Fruit fly (Drosophila melanogaster) whole organism, prepupa: ENCODE results near the gene alpha-Est6.

ENCODE experiments used
- CG11762 ChIP-seq: fragments of 200-800 bp; sonication (Bioruptor generic); optimal IDR thresholded peaks from 3 replicates; lab custom pipeline; 2016; ENCODE audit warnings: missing biosample characterization, missing genetic modification characterization; ENCODE audit not compliant: insufficient read depth
- CG15336 ChIP-seq: fragments of 200-800 bp; sonication (Bioruptor generic); IDR thresholded peaks from 2 replicates; pipeline ENCODE4 v1.3.6; 2022; ENCODE audit warnings: missing biosample characterization, missing genetic modification characterization
- CG1621 ChIP-seq: fragments of 200-800 bp; sonication (Bioruptor generic); optimal IDR thresholded peaks from 3 replicates; lab custom pipeline; 2018; ENCODE audit warnings: missing biosample characterization, mild to moderate bottlenecking, missing genetic modification characterization
- CG16779 ChIP-seq: fragments of 200-800 bp; sonication (Bioruptor generic); optimal IDR thresholded peaks from 3 replicates; lab custom pipeline; 2017; ENCODE audit warnings: missing biosample characterization, mild to moderate bottlenecking, missing genetic modification characterization
- CG31627 ChIP-seq: fragments of 200-800 bp; sonication (Bioruptor generic); optimal IDR thresholded peaks from 3 replicates; lab custom pipeline; 2016; ENCODE audit warnings: missing biosample characterization, missing genetic modification characterization
- CG3919 ChIP-seq: fragments of 200-800 bp; sonication (Bioruptor generic); optimal IDR thresholded peaks from 3 replicates; lab custom pipeline; 2016; ENCODE audit warnings: missing biosample characterization, missing genetic modification characterization
- CG4318 ChIP-seq: fragments of 200-800 bp; sonication (Bioruptor generic); optimal IDR thresholded peaks from 3 replicates; lab custom pipeline; 2017; ENCODE audit warnings: missing biosample characterization, mild to moderate bottlenecking, missing genetic modification characterization
- CG6163 ChIP-seq: fragments of 200-800 bp; sonication (Bioruptor generic); IDR thresholded peaks from 3 replicates; pipeline ENCODE4 v1.3.6; 2022; ENCODE audit warnings: missing biosample characterization, missing genetic modification characterization
- CG6854 ChIP-seq: fragments of 200-800 bp; sonication (Bioruptor generic); optimal IDR thresholded peaks from 2 replicates; lab custom pipeline; 2017; ENCODE audit warnings: missing biosample characterization, mild to moderate bottlenecking, missing genetic modification characterization
- CG8119 ChIP-seq: fragments of 200-800 bp; sonication (Bioruptor generic); IDR thresholded peaks from 3 replicates; pipeline ENCODE4 v1.3.6; 2022; ENCODE audit warnings: missing biosample characterization, missing genetic modification characterization
- Eip75B ChIP-seq: fragments of 200-800 bp; sonication (Bioruptor generic); optimal IDR thresholded peaks from 3 replicates; lab custom pipeline; 2016; ENCODE audit warnings: missing biosample characterization, missing genetic modification characterization
- Eip93F ChIP-seq: fragments of 200-800 bp; sonication (Bioruptor generic); optimal IDR thresholded peaks from 2 replicates; lab custom pipeline; 2016; ENCODE audit warnings: missing biosample characterization, mild to moderate bottlenecking, missing genetic modification characterization
- Ets21C ChIP-seq: fragments of 200-800 bp; sonication (Bioruptor generic); optimal IDR thresholded peaks from 3 replicates; lab custom pipeline; 2016; ENCODE audit warnings: missing biosample characterization, missing genetic modification characterization
- Ets96B ChIP-seq: fragments of 200-800 bp; optimal IDR thresholded peaks from 2 replicates; lab custom pipeline; 2019; ENCODE audit warnings: missing biosample characterization, mild to moderate bottlenecking, missing genetic modification characterization, moderate library complexity
- Hr4 ChIP-seq: fragments of 200-800 bp; sonication (Bioruptor generic); optimal IDR thresholded peaks from 3 replicates; lab custom pipeline; 2016; ENCODE audit warnings: missing biosample characterization, missing genetic modification characterization
- Met ChIP-seq: fragments of 200-800 bp; sonication (Bioruptor generic); optimal IDR thresholded peaks from 3 replicates; lab custom pipeline; 2016; ENCODE audit warnings: missing biosample characterization, missing genetic modification characterization
- OdsH ChIP-seq: fragments of 200-800 bp; sonication (Bioruptor generic); optimal IDR thresholded peaks from 3 replicates; lab custom pipeline; 2016; ENCODE audit warnings: missing biosample characterization, missing genetic modification characterization
- Sox15 ChIP-seq: fragments of 200-800 bp; sonication (Bioruptor generic); optimal IDR thresholded peaks from 3 replicates; lab custom pipeline; 2016; ENCODE audit warnings: missing biosample characterization, missing genetic modification characterization
- achi ChIP-seq: fragments of 200-800 bp; sonication (Bioruptor generic); optimal IDR thresholded peaks from 3 replicates; lab custom pipeline; 2016; ENCODE audit warnings: missing biosample characterization, missing genetic modification characterization
- dsx ChIP-seq: fragments of 200-800 bp; optimal IDR thresholded peaks from 3 replicates; lab custom pipeline; 2019; ENCODE audit warnings: missing biosample characterization, mild to moderate bottlenecking, missing genetic modification characterization, moderate library complexity; ENCODE audit not compliant: poor library complexity, severe bottlenecking
- eg ChIP-seq: fragments of 200-800 bp; sonication (Bioruptor generic); IDR thresholded peaks from 3 replicates; pipeline ENCODE4 v1.3.6; 2022; ENCODE audit warnings: missing biosample characterization, missing genetic modification characterization
- esn ChIP-seq: fragments of 200-800 bp; sonication (Bioruptor generic); optimal IDR thresholded peaks from 2 replicates; lab custom pipeline; 2016; ENCODE audit warnings: missing biosample characterization, mild to moderate bottlenecking, missing genetic modification characterization, moderate library complexity
- fd59A ChIP-seq: fragments of 200-800 bp; sonication (Bioruptor generic); optimal IDR thresholded peaks from 2 replicates; lab custom pipeline; 2017; ENCODE audit warnings: missing biosample characterization, mild to moderate bottlenecking, missing genetic modification characterization, missing genetic modification reagents
- fd85E ChIP-seq: fragments of 200-800 bp; sonication (Bioruptor generic); optimal IDR thresholded peaks from 3 replicates; lab custom pipeline; 2016; ENCODE audit warnings: missing biosample characterization, missing genetic modification characterization
- fkh ChIP-seq: fragments of 200-800 bp; sonication (Bioruptor generic); optimal IDR thresholded peaks from 3 replicates; lab custom pipeline; 2017; ENCODE audit warnings: missing biosample characterization, mild to moderate bottlenecking, missing genetic modification characterization, moderate library complexity
- lz ChIP-seq: fragments of 200-800 bp; sonication (Bioruptor generic); optimal IDR thresholded peaks from 3 replicates; lab custom pipeline; 2016; ENCODE audit warnings: missing biosample characterization, missing genetic modification characterization
- spab ChIP-seq: fragments of 200-800 bp; sonication (Bioruptor generic); optimal IDR thresholded peaks from 2 replicates; lab custom pipeline; 2017; ENCODE audit warnings: missing biosample characterization, mild to moderate bottlenecking, missing genetic modification characterization, missing genetic modification reagents
- svp ChIP-seq: fragments of 200-800 bp; sonication (Bioruptor generic); peaks from one replicate; lab custom pipeline; 2016; ENCODE audit warnings: missing biosample characterization, missing genetic modification characterization
- topi ChIP-seq: fragments of 200-800 bp; sonication (Bioruptor generic); optimal IDR thresholded peaks from 3 replicates; lab custom pipeline; 2016; ENCODE audit warnings: missing biosample characterization, missing genetic modification characterization
- vri ChIP-seq: fragments of 200-800 bp; sonication (Bioruptor generic); optimal IDR thresholded peaks from 3 replicates; lab custom pipeline; 2016; ENCODE audit warnings: missing biosample characterization, mild to moderate bottlenecking, missing genetic modification characterization

Gene alpha-Est6

dm6 chr3R:7528677-7529076 lies at the start of gene alpha-Est6:
TSS of gene alpha-Est6 (minus strand) at chr3R:7528777.
- TF ChIP-seq OdsH (GFP tag; lab: Kevin White, UChicago) = no peak
- TF ChIP-seq Ets21C (GFP tag; lab: Kevin White, UChicago) = no peak
- TF ChIP-seq fd59A = no peak
- TF ChIP-seq, all 60 proteins: peak for 0

DNA sequence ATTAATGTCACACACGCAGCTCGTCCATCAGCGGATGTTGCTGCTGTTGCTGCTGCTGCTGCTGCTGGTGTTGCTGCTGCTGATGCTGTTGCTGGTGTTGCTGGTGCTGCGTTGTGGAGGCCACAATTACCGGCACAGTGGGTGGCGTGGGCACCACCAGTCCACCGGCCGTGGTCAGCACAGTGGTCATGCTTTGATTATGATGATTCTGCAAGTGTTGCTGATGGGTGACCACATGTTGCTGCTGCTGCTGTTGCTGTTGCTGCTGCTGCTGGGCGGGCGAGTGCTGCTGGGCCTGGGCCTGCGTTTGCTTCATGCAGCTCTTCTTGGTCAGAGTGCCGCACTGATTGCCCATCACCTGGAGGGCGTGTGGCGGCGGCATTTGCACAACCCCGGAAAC lies 43.7 kb upstream of the alpha-Est6 start:
- TF ChIP-seq Met (no peak), Ets96B (tag; lab: Kevin White, UChicago) (no peak), spab (no peak), CG8119 (GFP tag; lab: Robert Waterston, UW) (no peak), dsx (GFP tag; lab: Kevin White, UChicago) (no peak), eg (no peak), Eip75B (GFP tag; lab: Kevin White, UChicago) (no peak), fd85E (GFP tag; lab: Kevin White, UChicago) (no peak), CG15336 (no peak), CG1621 (tag; lab: Kevin White, UChicago) (no peak)

DNA sequence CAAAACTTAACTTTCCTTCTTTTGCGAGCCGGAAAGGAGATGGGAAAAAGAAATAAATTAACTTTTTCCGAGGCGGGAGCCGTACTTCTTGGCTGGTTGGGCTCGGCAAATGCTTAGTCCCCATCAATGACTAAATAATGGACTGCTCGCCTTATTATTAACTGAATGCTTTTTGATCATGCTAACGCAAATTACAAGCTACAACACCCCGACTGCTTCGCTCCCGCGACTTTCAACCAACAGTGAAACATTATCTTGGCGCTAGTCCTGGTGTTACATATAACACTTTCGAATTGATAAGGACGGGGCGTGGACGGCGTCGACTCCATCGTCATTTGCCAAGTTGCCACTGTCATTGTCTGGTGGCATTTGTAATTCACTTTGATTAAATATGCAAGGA lies 23.1 kb upstream of the alpha-Est6 start, which contains the start of gene CG45545:
CG45545 (plus strand) TSS at position 301 of the 400 bp plus-strand sequence.
- TF ChIP-seq Hr4 (GFP tag; lab: Kevin White, UChicago) (no peak), CG3919 (GFP tag; lab: Kevin White, UChicago) (no peak), CG11762 (GFP tag; lab: Kevin White, UChicago) (no peak), lz (GFP tag; lab: Kevin White, UChicago) (no peak), CG6163 (GFP tag; lab: Robert Waterston, UW) (no peak), CG4318 (GFP tag; lab: Kevin White, UChicago) (no peak), fkh (GFP tag; lab: Kevin White, UChicago) (no peak)

dm6 chr3R:7548808-7549744 lies 20.5 kb upstream of the alpha-Est6 start, which contains the start of gene alpha-Est1:
TSS of gene alpha-Est1 (minus strand) at chr3R:7549124.
- TF ChIP-seq vri (GFP tag; lab: Kevin White, UChicago) (peak; percentile 48), svp (GFP tag; lab: Kevin White, UChicago) (peak; percentile 97), CG16779 (tag; lab: Kevin White, UChicago) (peak; percentile 12), CG11762 (GFP tag; lab: Kevin White, UChicago) (no peak), eg (peak; percentile 21; the same call in 1 of the 3 replicates)

DNA sequence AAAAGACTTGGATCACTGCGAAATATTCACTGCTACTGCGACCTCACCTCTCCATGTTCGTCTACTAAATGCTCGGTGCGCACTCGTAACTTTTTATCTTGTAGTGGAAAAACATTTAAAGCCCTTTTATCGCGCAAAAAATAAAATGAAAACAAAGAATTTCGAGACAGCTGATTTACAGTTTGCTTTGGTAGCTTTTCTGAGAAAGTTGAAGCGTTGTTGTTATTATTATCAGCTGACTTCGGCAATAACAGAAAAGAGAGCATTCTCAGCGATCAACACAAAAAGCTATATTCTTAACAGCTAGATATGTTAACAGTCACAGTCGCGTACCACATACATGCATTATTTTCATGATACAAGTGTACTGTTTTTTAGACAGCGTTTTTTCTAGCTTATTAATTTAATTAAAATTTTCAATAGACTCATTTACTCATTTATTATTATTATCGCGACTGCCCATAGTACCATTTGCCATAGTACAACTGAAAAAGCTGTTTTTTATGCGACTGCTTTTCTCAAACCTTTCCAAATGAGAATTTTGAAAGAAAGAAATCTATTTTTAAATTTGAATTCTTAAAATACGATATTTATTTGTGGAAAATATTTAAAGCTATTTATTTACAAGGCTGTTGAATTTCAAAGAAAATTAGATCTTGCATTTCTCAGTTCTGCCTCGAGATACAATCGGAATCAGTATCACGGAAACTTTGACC lies 12.7 kb upstream of the alpha-Est6 start, which contains the start of the genes alpha-Est3 and alpha-Est2:
alpha-Est3 (minus strand) TSS at position 487 of the 716 bp plus-strand sequence.
alpha-Est2 (plus strand) TSS at position 666 of the 716 bp plus-strand sequence.
- no peak for TF ChIP-seq CG6854 (GFP tag; lab: Kevin White, UChicago)
- TF ChIP-seq dsx (GFP tag; lab: Kevin White, UChicago) = no peak
- peak; percentile 31 for TF ChIP-seq vri (GFP tag; lab: Kevin White, UChicago)
- TF ChIP-seq Sox15 (GFP tag; lab: Kevin White, UChicago) = no peak
- TF ChIP-seq topi (GFP tag; lab: Kevin White, UChicago) = no peak
- TF ChIP-seq Met = no peak
- TF ChIP-seq, all 60 proteins: peak for 1

- TF ChIP-seq vri (GFP tag; lab: Kevin White, UChicago) (peak; percentile 60), esn (GFP tag; lab: Kevin White, UChicago) (no peak), topi (GFP tag; lab: Kevin White, UChicago) (no peak), CG31627 (GFP tag; lab: Kevin White, UChicago) (no peak), svp (GFP tag; lab: Kevin White, UChicago) (no peak), Eip93F (GFP tag; lab: Kevin White, UChicago) (no peak), achi (GFP tag; lab: Kevin White, UChicago) (no peak), fkh (GFP tag; lab: Kevin White, UChicago) (no peak)
These were observed 9.9 kb upstream of the alpha-Est6 start, which contains the start of gene alpha-Est4 for dm6 chr3R:7538435-7538834. TSS of gene alpha-Est4 (minus strand) at chr3R:7538615.
